Fruit fly (Drosophila melanogaster) whole organism, embryonic: ENCODE data around the gene CG12075.

Experiments
- Bteb2 ChIP-seq: fragments of 200-800 bp; sonication (Bioruptor generic); optimal IDR thresholded peaks from 2 replicates; lab custom pipeline; 2016; ENCODE audit warnings: missing biosample characterization, missing genetic modification characterization
- CG10321 ChIP-seq: fragments of 200-800 bp; sonication (Bioruptor generic); IDR thresholded peaks from 2 replicates; pipeline ENCODE4 v1.3.6; 2022; ENCODE audit warnings: missing biosample characterization, missing genetic modification characterization
- CG11085 ChIP-seq: fragments of 200-800 bp; sonication (Bioruptor generic); IDR thresholded peaks from 2 replicates; pipeline ENCODE4 v1.3.6; 2022; ENCODE audit warnings: missing biosample characterization, missing genetic modification characterization
- CG11093 ChIP-seq: fragments of 200-800 bp; sonication (Bioruptor generic); IDR thresholded peaks from 3 replicates; pipeline ENCODE4 v1.3.6; 2022; ENCODE audit warnings: missing biosample characterization, missing genetic modification characterization
- CG11560 ChIP-seq: fragments of 200-800 bp; sonication (Bioruptor generic); IDR thresholded peaks from 3 replicates; pipeline ENCODE4 v1.3.6; 2022; ENCODE audit warnings: missing biosample characterization, missing genetic modification characterization
- CG11695 ChIP-seq: fragments of 200-800 bp; sonication (Bioruptor generic); IDR thresholded peaks from 3 replicates; pipeline ENCODE4 v1.3.6; 2022; ENCODE audit warnings: missing biosample characterization, missing genetic modification characterization
- CG11696 ChIP-seq: fragments of 200-800 bp; sonication (Bioruptor generic); IDR thresholded peaks from 2 replicates; pipeline ENCODE4 v1.3.6; 2022; ENCODE audit warnings: missing biosample characterization, missing genetic modification characterization
- CG12104 ChIP-seq: fragments of 200-800 bp; sonication (Bioruptor generic); optimal IDR thresholded peaks from 3 replicates; lab custom pipeline; 2016; ENCODE audit warnings: missing biosample characterization, missing genetic modification characterization
- CG13123 ChIP-seq: fragments of 200-800 bp; sonication (Bioruptor generic); optimal IDR thresholded peaks from 2 replicates; lab custom pipeline; 2016; ENCODE audit warnings: missing biosample characterization, missing genetic modification characterization
- CG13775 ChIP-seq: fragments of 200-800 bp; sonication (Bioruptor generic); optimal IDR thresholded peaks from 3 replicates; lab custom pipeline; 2017; ENCODE audit warnings: missing biosample characterization, mild to moderate bottlenecking, missing genetic modification characterization
- CG17802 ChIP-seq: fragments of 200-800 bp; sonication (Bioruptor generic); optimal IDR thresholded peaks from 2 replicates; lab custom pipeline; 2018; ENCODE audit warnings: missing biosample characterization, mild to moderate bottlenecking, missing genetic modification characterization, moderate library complexity
- CG3838 ChIP-seq: fragments of 200-800 bp; sonication (Bioruptor generic); optimal IDR thresholded peaks from 3 replicates; lab custom pipeline; 2016; ENCODE audit warnings: missing biosample characterization, missing genetic modification characterization
- CG43689 ChIP-seq: fragments of 200-800 bp; sonication (Bioruptor generic); IDR thresholded peaks from 2 replicates; pipeline ENCODE4 v1.3.6; 2022; ENCODE audit warnings: missing biosample characterization, missing genetic modification characterization
- CG7271 ChIP-seq: fragments of 200-800 bp; sonication (Bioruptor generic); optimal IDR thresholded peaks from 2 replicates; lab custom pipeline; 2018; ENCODE audit warnings: missing biosample characterization, mild to moderate bottlenecking, missing genetic modification characterization, moderate library complexity
- CG7372 ChIP-seq: fragments of 200-800 bp; sonication (Bioruptor generic); IDR thresholded peaks from 2 replicates; pipeline ENCODE4 v1.3.6; 2022; ENCODE audit warnings: missing biosample characterization, missing genetic modification characterization
- CG8290 ChIP-seq, 3 experiments: fragments of 200-800 bp; sonication (Bioruptor generic); optimal IDR thresholded peaks; 2 replicates each; lab custom pipeline; 2016 to 2019; ENCODE audit warnings: missing biosample characterization in 3 of 3, missing genetic modification characterization in 3 of 3, mild to moderate bottlenecking in 2 of 3, moderate library complexity in 1 of 3
- CG8924 ChIP-seq: fragments of 200-800 bp; optimal IDR thresholded peaks from 3 replicates; lab custom pipeline; 2019; ENCODE audit warnings: missing biosample characterization, mild to moderate bottlenecking, missing genetic modification characterization, moderate library complexity
- E2f1 ChIP-seq: fragments of 200-800 bp; sonication (Bioruptor generic); IDR thresholded peaks from 2 replicates; pipeline ENCODE4 v1.3.6; 2022; ENCODE audit warnings: missing biosample characterization, missing genetic modification characterization
- Fer3 ChIP-seq: fragments of 200-800 bp; sonication (Bioruptor generic); optimal IDR thresholded peaks from 2 replicates; lab custom pipeline; 2018; ENCODE audit warnings: missing biosample characterization, mild to moderate bottlenecking, missing genetic modification characterization, moderate library complexity
- Gug ChIP-seq: fragments of 200-800 bp; sonication (Bioruptor generic); IDR thresholded peaks from 4 replicates; pipeline ENCODE4 v1.3.6; 2022; ENCODE audit warnings: missing biosample characterization, missing genetic modification characterization
- H15 ChIP-seq: fragments of 200-800 bp; sonication (Bioruptor generic); IDR thresholded peaks from 3 replicates; pipeline ENCODE4 v1.3.6; 2022; ENCODE audit warnings: missing biosample characterization, missing genetic modification characterization
- H2.0 ChIP-seq: fragments of 200-800 bp; sonication (Bioruptor generic); IDR thresholded peaks from 2 replicates; pipeline ENCODE4 v1.3.6; 2022; ENCODE audit warnings: missing biosample characterization, missing genetic modification characterization
- HLH3B ChIP-seq: fragments of 200-800 bp; sonication (Bioruptor generic); IDR thresholded peaks from 2 replicates; pipeline ENCODE4 v1.3.6; 2022; ENCODE audit warnings: missing biosample characterization, missing genetic modification characterization
- Hsf ChIP-seq: fragments of 200-800 bp; sonication (Bioruptor generic); optimal IDR thresholded peaks from 3 replicates; lab custom pipeline; 2016; ENCODE audit warnings: missing biosample characterization, missing genetic modification characterization
- NC2α ChIP-seq: fragments of 200-800 bp; sonication (Bioruptor generic); optimal IDR thresholded peaks from 2 replicates; lab custom pipeline; 2016; ENCODE audit warnings: missing biosample characterization, missing genetic modification characterization
- Nf-YC ChIP-seq: fragments of 200-800 bp; optimal IDR thresholded peaks from 3 replicates; lab custom pipeline; 2019; ENCODE audit warnings: missing biosample characterization, mild to moderate bottlenecking, missing genetic modification characterization, moderate library complexity
- Side ChIP-seq: fragments of 200-800 bp; sonication (Bioruptor generic); optimal IDR thresholded peaks from 2 replicates; lab custom pipeline; 2016; ENCODE audit warnings: missing biosample characterization, missing genetic modification characterization
- abd-A ChIP-seq: fragments of 200-800 bp; sonication (Bioruptor generic); optimal IDR thresholded peaks from 3 replicates; lab custom pipeline; 2019; ENCODE audit warnings: missing biosample characterization, mild to moderate bottlenecking, missing genetic modification characterization, moderate library complexity
- amos ChIP-seq: fragments of 200-800 bp; sonication (Bioruptor generic); IDR thresholded peaks from 2 replicates; pipeline ENCODE4 v1.3.6; 2022; ENCODE audit warnings: missing biosample characterization, missing genetic modification characterization; ENCODE audit not compliant: partially characterized antibody
- ash1 ChIP-seq: fragments of 200-800 bp; sonication (Bioruptor generic); optimal IDR thresholded peaks from 2 replicates; lab custom pipeline; 2018; ENCODE audit warnings: missing biosample characterization, mild to moderate bottlenecking, missing genetic modification characterization
- bcd ChIP-seq: fragments of 200-800 bp; sonication (Bioruptor generic); optimal IDR thresholded peaks from 2 replicates; lab custom pipeline; 2017; ENCODE audit warnings: missing biosample characterization, mild to moderate bottlenecking, missing genetic modification characterization
- chif ChIP-seq, 2 experiments: fragments of 200-800 bp; sonication (Bioruptor generic); optimal IDR thresholded peaks; 3 replicates each; lab custom pipeline; 2016; ENCODE audit warnings: missing biosample characterization in 2 of 2, missing genetic modification characterization in 2 of 2
- da ChIP-seq: fragments of 200-800 bp; sonication (Bioruptor generic); optimal IDR thresholded peaks from 2 replicates; lab custom pipeline; 2016; ENCODE audit warnings: missing biosample characterization, missing genetic modification characterization
- en ChIP-seq: fragments of 200-800 bp; sonication (Bioruptor generic); optimal IDR thresholded peaks from 2 replicates; lab custom pipeline; 2016; ENCODE audit warnings: missing biosample characterization, missing genetic modification characterization
- esg ChIP-seq: fragments of 200-800 bp; sonication (Bioruptor generic); conservative IDR thresholded peaks from 2 replicates; pipeline ENCODE4 v1.3.6; 2022; ENCODE audit warnings: missing biosample characterization, missing genetic modification characterization
- fu2 ChIP-seq: fragments of 200-800 bp; sonication (Bioruptor generic); optimal IDR thresholded peaks from 2 replicates; lab custom pipeline; 2016; ENCODE audit warnings: missing biosample characterization, missing genetic modification characterization
- gce ChIP-seq: fragments of 200-800 bp; sonication (Bioruptor generic); IDR thresholded peaks from 3 replicates; pipeline ENCODE4 v1.3.6; 2022; ENCODE audit warnings: missing biosample characterization, missing genetic modification characterization
- gcm2 ChIP-seq: fragments of 200-800 bp; sonication (Bioruptor generic); optimal IDR thresholded peaks from 2 replicates; lab custom pipeline; 2016; ENCODE audit warnings: missing biosample characterization, missing genetic modification characterization
- jigr1 ChIP-seq: fragments of 200-800 bp; sonication (Bioruptor generic); IDR thresholded peaks from 3 replicates; pipeline ENCODE4 v1.3.6; 2022; ENCODE audit warnings: missing biosample characterization, missing genetic modification characterization
- kah ChIP-seq: fragments of 200-800 bp; sonication (Bioruptor generic); optimal IDR thresholded peaks from 2 replicates; lab custom pipeline; 2018; ENCODE audit warnings: missing biosample characterization, mild to moderate bottlenecking, missing genetic modification characterization
- klu ChIP-seq: fragments of 200-800 bp; sonication (Bioruptor generic); IDR thresholded peaks from 2 replicates; pipeline ENCODE4 v1.3.6; 2022; ENCODE audit warnings: missing biosample characterization, missing genetic modification characterization
- luna ChIP-seq: fragments of 200-800 bp; sonication (Bioruptor generic); optimal IDR thresholded peaks from 2 replicates; lab custom pipeline; 2016; ENCODE audit warnings: missing biosample characterization, missing genetic modification characterization
- nmo ChIP-seq: fragments of 200-800 bp; sonication (Bioruptor generic); optimal IDR thresholded peaks from 2 replicates; lab custom pipeline; 2018; ENCODE audit warnings: missing biosample characterization, mild to moderate bottlenecking, missing genetic modification characterization, moderate library complexity
- pros ChIP-seq: fragments of 200-800 bp; sonication (Bioruptor generic); optimal IDR thresholded peaks from 3 replicates; lab custom pipeline; 2019; ENCODE audit warnings: missing biosample characterization, mild to moderate bottlenecking, missing genetic modification characterization, moderate library complexity
- row ChIP-seq: fragments of 200-800 bp; sonication (Bioruptor generic); IDR thresholded peaks from 3 replicates; pipeline ENCODE4 v1.3.6; 2022; ENCODE audit warnings: missing biosample characterization, missing genetic modification characterization
- sna ChIP-seq: fragments of 200-800 bp; sonication (Bioruptor generic); IDR thresholded peaks from 2 replicates; pipeline ENCODE4 v1.3.6; 2022; ENCODE audit warnings: missing biosample characterization, missing genetic modification characterization; ENCODE audit not compliant: partially characterized antibody
- tio ChIP-seq: fragments of 200-800 bp; sonication (Bioruptor generic); optimal IDR thresholded peaks from 2 replicates; lab custom pipeline; 2017; ENCODE audit warnings: missing biosample characterization, missing genetic modification characterization, inconsistent platforms
- tx ChIP-seq: fragments of 200-800 bp; sonication (Bioruptor generic); optimal IDR thresholded peaks from 2 replicates; lab custom pipeline; 2016; ENCODE audit warnings: missing biosample characterization, missing genetic modification characterization
- usp ChIP-seq: fragments of >200 bp; optimal IDR thresholded peaks from 2 replicates; lab custom pipeline; 2017; ENCODE audit warnings: missing biosample characterization, missing genetic modification characterization

CG12075 gene

dm6 chrX:8863554-8864498, 25.7 kb downstream of the CG12075 start (continued):
- TF ChIP-seq Gug (GFP tag; lab: Robert Waterston, UW) (peak; percentile 41; the same call in 1 of the 4 replicates), CG7271 (tag; lab: Kevin White, UChicago) (no peak), chif (GFP tag; optimal IDR thresholded peaks at IDR 0.05; lab: Kevin White, UChicago) (peak in 1 of 2 experiments; percentile 52), abd-A (tag; lab: Kevin White, UChicago) (peak; percentile 30), E2f1 (GFP tag; lab: Robert Waterston, UW) (peak; percentile 84), CG8290 (GFP tag; optimal IDR thresholded peaks at IDR 0.05; lab: Kevin White, UChicago) (peak; percentile 26), CG8290 (tag; optimal IDR thresholded peaks at IDR 0.05; lab: Kevin White, UChicago) (peak in 1 of 2 experiments; percentile 14), CG8924 (peak; percentile 81), esg (GFP tag; lab: Robert Waterston, UW) (peak; percentile 78), usp (GFP tag; lab: Kevin White, UChicago) (no peak), en (GFP tag; lab: Kevin White, UChicago) (no peak), CG11093 (GFP tag; lab: Robert Waterston, UW) (no peak; the same call in none of the 3 replicates), fu2 (GFP tag; lab: Kevin White, UChicago) (no peak), luna (GFP tag; lab: Kevin White, UChicago) (no peak), ash1 (GFP tag; lab: Kevin White, UChicago) (no peak), CG13123 (GFP tag; lab: Kevin White, UChicago) (no peak), nmo (peak; percentile 90), pros (GFP tag; lab: Kevin White, UChicago) (peak; percentile 18), Hsf (GFP tag; lab: Kevin White, UChicago) (peak; percentile 11), NC2α (no peak), HLH3B (GFP tag; lab: Robert Waterston, UW) (peak; percentile 82), tx (peak; percentile 15), CG11560 (tag; lab: Robert Waterston, UW) (peak; percentile 43; the same call in 1 of the 3 replicates), H2.0 (GFP tag; lab: Robert Waterston, UW) (peak; percentile 72), CG7372 (GFP tag; lab: Robert Waterston, UW) (peak; percentile 74), CG11695 (peak; percentile 81), gce (GFP tag; lab: Robert Waterston, UW) (peak; percentile 65; the same call in 1 of the 3 replicates), tio (GFP tag; lab: Kevin White, UChicago) (peak; percentile 62), Bteb2 (GFP tag; lab: Kevin White, UChicago) (no peak), bcd (GFP tag; lab: Kevin White, UChicago) (peak; percentile 86), CG17802 (tag; lab: Kevin White, UChicago) (peak; percentile 32), CG11696 (GFP tag; lab: Robert Waterston, UW) (peak; percentile 63), CG3838 (GFP tag; lab: Kevin White, UChicago) (no peak), da (no peak), amos (GFP tag; lab: Robert Waterston, UW) (peak; percentile 13; the same call in 1 of the 2 replicates), klu (GFP tag; lab: Robert Waterston, UW) (peak; percentile 73; the same call in 1 of the 2 replicates), CG13775 (peak; percentile 73), jigr1 (GFP tag; lab: Robert Waterston, UW) (no peak), CG11085 (GFP tag; lab: Robert Waterston, UW) (peak; percentile 50), gcm2 (peak; percentile 43), CG10321 (0 out of 2 replicates have a peak, but pooled peaks have one; percentile 43), sna (GFP tag; lab: Robert Waterston, UW) (no peak), kah (GFP tag; lab: Kevin White, UChicago) (peak; percentile 77), H15 (peak; percentile 84), Nf-YC (tag; lab: Kevin White, UChicago) (peak; percentile 71), CG43689 (GFP tag; lab: Robert Waterston, UW) (peak; percentile 44; the same call in 1 of the 2 replicates), Fer3 (tag; lab: Kevin White, UChicago) (peak; percentile 80), Side (GFP tag; lab: Kevin White, UChicago) (peak; percentile 4), CG12104 (GFP tag; lab: Kevin White, UChicago) (peak; percentile 81), row (peak; percentile 83)
